Fruit fly (Drosophila melanogaster) whole organism, embryonic: ENCODE measurements around the gene CG7557.
A peak's percentile ranks its signal among the peaks of the same experiment; 100 is the strongest.

ENCODE experiments used
- Bgb ChIP-seq: fragments of 200-800 bp; sonication (Bioruptor generic); IDR thresholded peaks from 2 replicates; pipeline ENCODE4 v1.3.6; 2022; ENCODE audit warnings: missing biosample characterization, missing genetic modification characterization; ENCODE audit not compliant: partially characterized antibody
- CG10267 ChIP-seq: fragments of 200-800 bp; sonication (Bioruptor generic); optimal IDR thresholded peaks from 2 replicates; lab custom pipeline; 2018; ENCODE audit warnings: missing biosample characterization, mild to moderate bottlenecking, missing genetic modification characterization, moderate library complexity
- CG11398 ChIP-seq: fragments of 200-800 bp; sonication (Bioruptor generic); optimal IDR thresholded peaks from 2 replicates; lab custom pipeline; 2016; ENCODE audit warnings: missing biosample characterization, missing genetic modification characterization
- CG12299 ChIP-seq: fragments of 200-800 bp; sonication (Bioruptor generic); optimal IDR thresholded peaks from 2 replicates; lab custom pipeline; 2018; ENCODE audit warnings: missing biosample characterization, mild to moderate bottlenecking, missing genetic modification characterization
- CG12769 ChIP-seq: fragments of 200-800 bp; sonication (Bioruptor generic); optimal IDR thresholded peaks from 2 replicates; lab custom pipeline; 2019; ENCODE audit warnings: missing biosample characterization, mild to moderate bottlenecking, missing genetic modification characterization, moderate library complexity
- CG13296 ChIP-seq: fragments of 200-800 bp; sonication (Bioruptor generic); optimal IDR thresholded peaks from 3 replicates; lab custom pipeline; 2018; ENCODE audit warnings: missing biosample characterization, mild to moderate bottlenecking, missing genetic modification characterization
- CG14014 ChIP-seq: fragments of 200-800 bp; sonication (Bioruptor generic); IDR thresholded peaks from 2 replicates; pipeline ENCODE4 v1.3.6; 2022; ENCODE audit warnings: missing biosample characterization, missing genetic modification characterization
- CG14860 ChIP-seq: fragments of 200-800 bp; sonication (Bioruptor generic); IDR thresholded peaks from 3 replicates; pipeline ENCODE4 v1.3.6; 2022; ENCODE audit warnings: missing biosample characterization, missing genetic modification characterization; ENCODE audit not compliant: partially characterized antibody
- CG15696 ChIP-seq: fragments of 200-800 bp; sonication (Bioruptor generic); optimal IDR thresholded peaks from 2 replicates; lab custom pipeline; 2019; ENCODE audit warnings: missing biosample characterization, mild to moderate bottlenecking, missing genetic modification characterization, moderate library complexity
- CG17186 ChIP-seq: fragments of 200-800 bp; sonication (Bioruptor generic); optimal IDR thresholded peaks from 3 replicates; lab custom pipeline; 2017; ENCODE audit warnings: missing biosample characterization, missing genetic modification reagents, missing genetic modification characterization
- CG1832 ChIP-seq: fragments of 200-800 bp; sonication (Bioruptor generic); optimal IDR thresholded peaks from 2 replicates; lab custom pipeline; 2017; ENCODE audit warnings: missing biosample characterization, mild to moderate bottlenecking, missing genetic modification characterization, inconsistent platforms
- CG2678 ChIP-seq: fragments of 200-800 bp; sonication (Bioruptor generic); optimal IDR thresholded peaks from 3 replicates; lab custom pipeline; 2019; ENCODE audit warnings: missing biosample characterization, mild to moderate bottlenecking, missing genetic modification characterization, moderate library complexity
- CG31224 ChIP-seq: fragments of 200-800 bp; sonication (Bioruptor generic); IDR thresholded peaks from 2 replicates; pipeline ENCODE4 v1.3.6; 2022; ENCODE audit warnings: missing biosample characterization, missing genetic modification characterization
- CG3281 ChIP-seq: fragments of 200-800 bp; sonication (Bioruptor generic); optimal IDR thresholded peaks from 3 replicates; lab custom pipeline; 2017; ENCODE audit warnings: missing biosample characterization, mild to moderate bottlenecking, missing genetic modification characterization
- CG34376 ChIP-seq: fragments of 200-800 bp; sonication (Bioruptor generic); optimal IDR thresholded peaks from 2 replicates; lab custom pipeline; 2018; ENCODE audit warnings: missing biosample characterization, mild to moderate bottlenecking, missing genetic modification characterization
- CG4360 ChIP-seq: fragments of 200-800 bp; sonication (Bioruptor generic); IDR thresholded peaks from 2 replicates; pipeline ENCODE4 v1.3.6; 2022; ENCODE audit warnings: missing biosample characterization, missing genetic modification characterization
- CG4707 ChIP-seq: fragments of 200-800 bp; sonication (Bioruptor generic); optimal IDR thresholded peaks from 2 replicates; lab custom pipeline; 2018; ENCODE audit warnings: missing biosample characterization, mild to moderate bottlenecking, missing genetic modification characterization, moderate library complexity
- CG4854 ChIP-seq: fragments of 200-800 bp; sonication (Bioruptor generic); optimal IDR thresholded peaks from 2 replicates; lab custom pipeline; 2016; ENCODE audit warnings: missing biosample characterization, missing genetic modification characterization, inconsistent platforms
- CG7786 ChIP-seq: fragments of 200-800 bp; sonication (Bioruptor generic); optimal IDR thresholded peaks from 2 replicates; lab custom pipeline; 2016; ENCODE audit warnings: missing biosample characterization, missing genetic modification characterization
- CG7839 ChIP-seq: fragments of 200-800 bp; sonication (Bioruptor generic); optimal IDR thresholded peaks from 3 replicates; lab custom pipeline; 2018; ENCODE audit warnings: missing biosample characterization, mild to moderate bottlenecking, missing genetic modification characterization, moderate library complexity
- CG9437 ChIP-seq: fragments of 200-800 bp; sonication (Bioruptor generic); optimal IDR thresholded peaks from 2 replicates; lab custom pipeline; 2018; ENCODE audit warnings: missing biosample characterization, mild to moderate bottlenecking, missing genetic modification characterization
- CkIIα-i1 ChIP-seq: fragments of 200-800 bp; sonication (Bioruptor generic); IDR thresholded peaks from 2 replicates; pipeline ENCODE4 v1.3.6; 2022; ENCODE audit warnings: missing biosample characterization, missing genetic modification characterization
- D ChIP-seq, 2 experiments: fragments of 200-800 bp in 1 of 2; fragments of >200 bp in 1 of 2; sonication (Bioruptor generic) in 1 of 2; optimal IDR thresholded peaks; 2 replicates in 1 of 2; 3 replicates in 1 of 2; lab custom pipeline; 2017; ENCODE audit warnings: mild to moderate bottlenecking in 1 of 2, missing biosample characterization in 1 of 2, missing genetic modification characterization in 1 of 2, missing genetic modification reagents in 1 of 2
- Hey ChIP-seq: fragments of 200-800 bp; sonication (Bioruptor generic); optimal IDR thresholded peaks from 3 replicates; lab custom pipeline; 2018; ENCODE audit warnings: missing biosample characterization, mild to moderate bottlenecking, missing genetic modification characterization
- Hmr ChIP-seq: fragments of 200-800 bp; sonication (Bioruptor generic); optimal IDR thresholded peaks from 3 replicates; lab custom pipeline; 2017; ENCODE audit warnings: mild to moderate bottlenecking, missing biosample characterization, missing genetic modification reagents, missing genetic modification characterization
- Lhr ChIP-seq: fragments of 200-800 bp; sonication (Bioruptor generic); optimal IDR thresholded peaks from 3 replicates; lab custom pipeline; 2017; ENCODE audit warnings: mild to moderate bottlenecking, missing biosample characterization, missing genetic modification reagents, missing genetic modification characterization
- Neu2 ChIP-seq: fragments of 200-800 bp; sonication (Bioruptor generic); optimal IDR thresholded peaks from 3 replicates; lab custom pipeline; 2016; ENCODE audit warnings: missing biosample characterization, missing genetic modification characterization, borderline replicate concordance
- PHDP ChIP-seq: fragments of 200-800 bp; sonication (Bioruptor generic); optimal IDR thresholded peaks from 3 replicates; lab custom pipeline; 2018; ENCODE audit warnings: missing biosample characterization, mild to moderate bottlenecking, missing genetic modification characterization, moderate library complexity
- Ssrp ChIP-seq: fragments of 200-800 bp; sonication (Bioruptor generic); optimal IDR thresholded peaks from 2 replicates; lab custom pipeline; 2018; ENCODE audit warnings: missing biosample characterization, mild to moderate bottlenecking, missing genetic modification characterization, moderate library complexity
- Xrp1 ChIP-seq: fragments of 200-800 bp; sonication (Bioruptor generic); IDR thresholded peaks from 2 replicates; pipeline ENCODE4 v1.3.6; 2022; ENCODE audit warnings: missing biosample characterization, missing genetic modification characterization
- aop ChIP-seq: fragments of 200-800 bp; sonication (Bioruptor generic); IDR thresholded peaks from 2 replicates; pipeline ENCODE4 v1.3.6; 2022; ENCODE audit warnings: missing biosample characterization, missing genetic modification characterization
- ara ChIP-seq: fragments of 200-800 bp; sonication (Bioruptor generic); IDR thresholded peaks from 2 replicates; pipeline ENCODE4 v1.3.6; 2022; ENCODE audit warnings: missing biosample characterization, missing genetic modification characterization
- az2 ChIP-seq: fragments of 200-800 bp; sonication (Bioruptor generic); optimal IDR thresholded peaks from 3 replicates; lab custom pipeline; 2016; ENCODE audit warnings: missing biosample characterization, missing genetic modification characterization
- cato ChIP-seq: fragments of 200-800 bp; sonication (Bioruptor generic); optimal IDR thresholded peaks from 2 replicates; lab custom pipeline; 2016; ENCODE audit warnings: missing biosample characterization, missing genetic modification characterization, borderline replicate concordance
- ci ChIP-seq: fragments of 200-800 bp; sonication (Bioruptor generic); IDR thresholded peaks from 3 replicates; pipeline ENCODE4 v1.3.6; 2022; ENCODE audit warnings: missing biosample characterization, missing genetic modification characterization
- corto ChIP-seq: fragments of 200-800 bp; sonication (Bioruptor generic); optimal IDR thresholded peaks from 2 replicates; lab custom pipeline; 2016; ENCODE audit warnings: missing biosample characterization, mild to moderate bottlenecking, missing genetic modification characterization, moderate library complexity
- crol ChIP-seq: fragments of 200-800 bp; sonication (Bioruptor generic); IDR thresholded peaks from 2 replicates; pipeline ENCODE4 v1.3.6; 2022; ENCODE audit warnings: missing biosample characterization, missing genetic modification characterization
- gcm ChIP-seq: fragments of 200-800 bp; sonication (Bioruptor generic); optimal IDR thresholded peaks from 2 replicates; lab custom pipeline; 2019; ENCODE audit warnings: missing biosample characterization, mild to moderate bottlenecking, missing genetic modification characterization, moderate library complexity
- lab ChIP-seq: fragments of 200-800 bp; sonication (Bioruptor generic); optimal IDR thresholded peaks from 3 replicates; lab custom pipeline; 2017; ENCODE audit warnings: missing biosample characterization, missing genetic modification characterization, mild to moderate bottlenecking, moderate library complexity, missing genetic modification reagents
- lola ChIP-seq, 3 experiments: fragments of >200 bp in 2 of 3; fragments of 200-800 bp in 1 of 3; sonication (Bioruptor generic) in 1 of 3; optimal IDR thresholded peaks; 2 replicates each; lab custom pipeline; 2017 to 2019; ENCODE audit warnings: missing biosample characterization in 3 of 3, missing genetic modification characterization in 3 of 3, mild to moderate bottlenecking in 1 of 3, moderate library complexity in 1 of 3
- mam ChIP-seq: fragments of 200-800 bp; sonication (Bioruptor generic); optimal IDR thresholded peaks from 3 replicates; lab custom pipeline; 2016; ENCODE audit warnings: missing biosample characterization, missing genetic modification characterization
- nau ChIP-seq: fragments of 200-800 bp; sonication (Bioruptor generic); optimal IDR thresholded peaks from 3 replicates; lab custom pipeline; 2017; ENCODE audit warnings: missing biosample characterization, mild to moderate bottlenecking, missing genetic modification characterization, missing genetic modification reagents
- nmo ChIP-seq: fragments of 200-800 bp; sonication (Bioruptor generic); optimal IDR thresholded peaks from 2 replicates; lab custom pipeline; 2018; ENCODE audit warnings: missing biosample characterization, mild to moderate bottlenecking, missing genetic modification characterization, moderate library complexity
- pan ChIP-seq, 4 experiments: fragments of >200 bp in 3 of 4; fragments of 200-800 bp in 1 of 4; sonication (Bioruptor generic) in 1 of 4; optimal IDR thresholded peaks in 3 of 4; IDR thresholded peaks in 1 of 4; 2 replicates each; pipeline versions ENCODE4 v1.3.6 to Lab custom; 2017 to 2022; ENCODE audit warnings: missing biosample characterization in 2 of 4, missing genetic modification characterization in 2 of 4, mixed read lengths in 1 of 4
- rib ChIP-seq: fragments of 200-800 bp; sonication (Bioruptor generic); IDR thresholded peaks from 2 replicates; pipeline ENCODE4 v1.3.6; 2022; ENCODE audit warnings: missing biosample characterization, missing genetic modification characterization
- schlank ChIP-seq: fragments of 200-800 bp; sonication (Bioruptor generic); optimal IDR thresholded peaks from 2 replicates; lab custom pipeline; 2018; ENCODE audit warnings: missing biosample characterization, mild to moderate bottlenecking, missing genetic modification characterization
- sqz ChIP-seq: fragments of 200-800 bp; sonication (Bioruptor generic); optimal IDR thresholded peaks from 3 replicates; lab custom pipeline; 2018; ENCODE audit warnings: missing biosample characterization, mild to moderate bottlenecking, missing genetic modification characterization
- zf30C ChIP-seq: fragments of 200-800 bp; sonication (Bioruptor generic); optimal IDR thresholded peaks from 3 replicates; lab custom pipeline; 2018; ENCODE audit warnings: missing biosample characterization, mild to moderate bottlenecking, missing genetic modification characterization
- zfh1 ChIP-seq: fragments of 200-800 bp; sonication (Bioruptor generic); IDR thresholded peaks from 3 replicates; pipeline ENCODE4 v1.3.6; 2022; ENCODE audit warnings: missing biosample characterization, missing genetic modification characterization

Gene CG7557

DNA sequence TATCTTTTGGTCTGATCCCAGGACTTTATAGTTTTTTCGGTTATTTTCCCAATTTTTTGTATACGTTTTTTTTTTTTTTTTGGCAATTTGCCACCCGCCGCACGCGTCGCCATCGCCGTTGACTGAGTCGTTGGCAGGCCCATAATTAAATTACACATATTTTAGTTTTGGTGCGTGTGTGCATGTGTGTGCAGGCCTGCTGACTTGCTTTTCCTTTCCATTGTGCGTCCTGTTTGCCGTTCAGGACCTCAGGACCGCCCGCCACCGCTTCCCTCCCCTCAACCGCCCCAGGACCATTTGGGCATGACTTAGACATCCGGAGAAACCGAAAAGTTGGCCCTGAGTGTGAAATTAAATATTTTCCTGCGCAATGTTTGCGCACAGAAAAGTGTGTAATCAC, 24.0 kb upstream of the CG7557 start (continued):
- TF ChIP-seq CG14860 (GFP tag; lab: Robert Waterston, UW) = no peak
- no peak for TF ChIP-seq CG14014
- TF ChIP-seq CG13296 (GFP tag; lab: Kevin White, UChicago) = no peak
- TF ChIP-seq nau (GFP tag; lab: Kevin White, UChicago) = no peak
- no peak for TF ChIP-seq CG9437 (GFP tag; lab: Kevin White, UChicago)
- TF ChIP-seq CG34376 = no peak
- no peak for TF ChIP-seq mam (GFP tag; lab: Kevin White, UChicago)
- peak; percentile 10; the same call in 1 of the 2 replicates for TF ChIP-seq ara
- TF ChIP-seq CG4707 (GFP tag; lab: Kevin White, UChicago) = no peak
- no peak for TF ChIP-seq lola (GFP tag; optimal IDR thresholded peaks at IDR 0.05; lab: Kevin White, UChicago)
- TF ChIP-seq rib (GFP tag; lab: Robert Waterston, UW) = 0 out of 2 replicates have a peak, but pooled peaks have one; percentile 15
- TF ChIP-seq lab (GFP tag; lab: Kevin White, UChicago) = no peak
- TF ChIP-seq pan (optimal IDR thresholded peaks at IDR 0.05; lab: Kevin White, UChicago) = no peak
- TF ChIP-seq pan (GFP tag; optimal IDR thresholded peaks at IDR 0.05 in 1 of 2, IDR thresholded peaks at IDR 0.05 in 1 of 2) = no peak
- no peak for TF ChIP-seq CG4854 (GFP tag; lab: Kevin White, UChicago)
- no peak for TF ChIP-seq D (optimal IDR thresholded peaks at IDR 0.05; lab: Kevin White, UChicago)
- no peak for TF ChIP-seq D (GFP tag; optimal IDR thresholded peaks at IDR 0.05; lab: Kevin White, UChicago)
- TF ChIP-seq CG10267 (tag; lab: Kevin White, UChicago) = no peak
- TF ChIP-seq sqz (GFP tag; lab: Kevin White, UChicago) = peak; percentile 68
- no peak for TF ChIP-seq CG12769 (tag; lab: Kevin White, UChicago)
- TF ChIP-seq aop (GFP tag; lab: Robert Waterston, UW) = no peak
- no peak for TF ChIP-seq CG17186 (GFP tag; lab: Kevin White, UChicago)
- no peak for TF ChIP-seq cato (GFP tag; lab: Kevin White, UChicago)
- no peak for TF ChIP-seq PHDP (tag; lab: Kevin White, UChicago)
- no peak for TF ChIP-seq CG11398
- no peak for TF ChIP-seq CG15696
- TF ChIP-seq Lhr (GFP tag; lab: Kevin White, UChicago) = no peak
- TF ChIP-seq crol (GFP tag; lab: Robert Waterston, UW) = peak; percentile 43
- no peak for TF ChIP-seq CG4360 (GFP tag; lab: Robert Waterston, UW)
- peak; percentile 5; the same call in 1 of the 2 replicates for TF ChIP-seq Xrp1 (GFP tag; lab: Robert Waterston, UW)
- TF ChIP-seq Neu2 (GFP tag; lab: Kevin White, UChicago) = no peak
- TF ChIP-seq Hmr (GFP tag; lab: Kevin White, UChicago) = no peak
- no peak for TF ChIP-seq Ssrp
- no peak for TF ChIP-seq CG31224 (GFP tag; lab: Robert Waterston, UW)
- TF ChIP-seq az2 (GFP tag; lab: Kevin White, UChicago) = no peak
- no peak for TF ChIP-seq CG1832
- no peak for TF ChIP-seq CG7839 (tag; lab: Kevin White, UChicago)
- no peak for TF ChIP-seq zf30C (GFP tag; lab: Kevin White, UChicago)
- TF ChIP-seq CkIIα-i1 = no peak
- 0 out of 3 replicates have a peak, but pooled peaks have one; percentile 37 for TF ChIP-seq ci (GFP tag; lab: Robert Waterston, UW)
- TF ChIP-seq zfh1 (GFP tag; lab: Robert Waterston, UW) = no peak
- no peak for TF ChIP-seq CG7786
- peak; percentile 20 for TF ChIP-seq CG2678 (tag; lab: Kevin White, UChicago)
- TF ChIP-seq CG3281 (GFP tag; lab: Kevin White, UChicago) = no peak
- no peak for TF ChIP-seq Bgb (GFP tag; lab: Robert Waterston, UW)
- no peak for TF ChIP-seq CG12299
- peak; percentile 62 for TF ChIP-seq Hey (tag; lab: Kevin White, UChicago)
- peak; percentile 13 for TF ChIP-seq nmo (GFP tag; lab: Kevin White, UChicago)
- no peak for TF ChIP-seq gcm
- no peak for TF ChIP-seq corto (GFP tag; lab: Kevin White, UChicago)
- TF ChIP-seq schlank (tag; lab: Kevin White, UChicago) = no peak
